Fruit fly (Drosophila melanogaster) whole organism, adult: ENCODE data around the gene CAH6.
A peak's percentile ranks its signal among the peaks of the same experiment; 100 is the strongest.

Experiments
- CG11617 ChIP-seq: fragments of 200-800 bp; sonication (Bioruptor generic); optimal IDR thresholded peaks from 2 replicates; lab custom pipeline; 2017; ENCODE audit warnings: mild to moderate bottlenecking, missing biosample characterization, missing genetic modification reagents, missing genetic modification characterization
- CG12768 ChIP-seq: fragments of 200-800 bp; sonication (Bioruptor generic); optimal IDR thresholded peaks from 2 replicates; lab custom pipeline; 2017; ENCODE audit warnings: missing biosample characterization, missing genetic modification characterization, mild to moderate bottlenecking, moderate library complexity, missing genetic modification reagents
- CG14711 ChIP-seq: fragments of 200-800 bp; sonication (Bioruptor generic); optimal IDR thresholded peaks from 2 replicates; lab custom pipeline; 2018; ENCODE audit warnings: missing biosample characterization, mild to moderate bottlenecking, missing genetic modification characterization, moderate library complexity
- CG1620 ChIP-seq: fragments of 200-800 bp; sonication (Bioruptor generic); optimal IDR thresholded peaks from 2 replicates; lab custom pipeline; 2016; ENCODE audit warnings: missing biosample characterization, missing genetic modification characterization
- CG33017 ChIP-seq: fragments of 200-800 bp; sonication (Bioruptor generic); optimal IDR thresholded peaks from 2 replicates; lab custom pipeline; 2018; ENCODE audit warnings: missing biosample characterization, mild to moderate bottlenecking, missing genetic modification characterization, moderate library complexity
- CG5204 ChIP-seq: fragments of 200-800 bp; sonication (Bioruptor generic); optimal IDR thresholded peaks from 2 replicates; lab custom pipeline; 2016; ENCODE audit warnings: missing biosample characterization, missing genetic modification characterization
- CG7045 ChIP-seq: fragments of 200-800 bp; sonication (Bioruptor generic); optimal IDR thresholded peaks from 2 replicates; lab custom pipeline; 2017; ENCODE audit warnings: missing biosample characterization, mild to moderate bottlenecking, missing genetic modification characterization
- CG7101 ChIP-seq: fragments of 200-800 bp; sonication (Bioruptor generic); optimal IDR thresholded peaks from 2 replicates; lab custom pipeline; 2018; ENCODE audit warnings: missing biosample characterization, mild to moderate bottlenecking, missing genetic modification characterization, moderate library complexity
- Clk ChIP-seq: fragments of 200-800 bp; sonication (Bioruptor generic); optimal IDR thresholded peaks from 2 replicates; lab custom pipeline; 2017; ENCODE audit warnings: missing biosample characterization, missing genetic modification characterization
- Crg-1 ChIP-seq: fragments of 200-800 bp; sonication (Bioruptor generic); optimal IDR thresholded peaks from 2 replicates; lab custom pipeline; 2016; ENCODE audit warnings: missing biosample characterization, missing genetic modification characterization
- Hr96 ChIP-seq: fragments of 200-800 bp; sonication (Bioruptor generic); optimal IDR thresholded peaks from 2 replicates; lab custom pipeline; 2016; ENCODE audit warnings: missing biosample characterization, missing genetic modification characterization
- Mnt ChIP-seq: fragments of 200-800 bp; sonication (Bioruptor generic); optimal IDR thresholded peaks from 2 replicates; lab custom pipeline; 2016; ENCODE audit warnings: missing biosample characterization, mild to moderate bottlenecking, missing genetic modification characterization
- bab1 ChIP-seq: fragments of 200-800 bp; sonication (Bioruptor generic); optimal IDR thresholded peaks from 3 replicates; lab custom pipeline; 2019; ENCODE audit warnings: missing biosample characterization, mild to moderate bottlenecking, missing genetic modification characterization, moderate library complexity
- cic ChIP-seq: fragments of 200-800 bp; sonication (Bioruptor generic); optimal IDR thresholded peaks from 2 replicates; lab custom pipeline; 2017; ENCODE audit warnings: missing biosample characterization, mild to moderate bottlenecking, missing genetic modification characterization, moderate library complexity
- cnc ChIP-seq, 2 experiments: fragments of >200 bp; optimal IDR thresholded peaks; 2 replicates each; lab custom pipeline; 2017
- kay ChIP-seq: fragments of 200-800 bp; sonication (Bioruptor generic); peaks from one replicate; lab custom pipeline; 2016; ENCODE audit warnings: missing biosample characterization, missing genetic modification characterization, borderline replicate concordance
- ovo ChIP-seq: fragments of 200-800 bp; sonication (Bioruptor generic); optimal IDR thresholded peaks from 2 replicates; lab custom pipeline; 2016; ENCODE audit warnings: missing biosample characterization, missing genetic modification characterization
- pad ChIP-seq: fragments of 200-800 bp; sonication (Bioruptor generic); optimal IDR thresholded peaks from 3 replicates; lab custom pipeline; 2017; ENCODE audit warnings: missing biosample characterization, missing genetic modification characterization, mild to moderate bottlenecking, moderate library complexity, missing genetic modification reagents
- tj ChIP-seq: fragments of 200-800 bp; sonication (Bioruptor generic); optimal IDR thresholded peaks from 3 replicates; lab custom pipeline; 2017; ENCODE audit warnings: missing biosample characterization, mild to moderate bottlenecking, missing genetic modification characterization, moderate library complexity
- toe ChIP-seq: fragments of 200-800 bp; sonication (Bioruptor generic); optimal IDR thresholded peaks from 2 replicates; lab custom pipeline; 2016; ENCODE audit warnings: missing biosample characterization, missing genetic modification characterization

CAH6 gene

dm6 chr3R:31248245-31248644 is 9.2 kb upstream of the CAH6 start:
- TF ChIP-seq Clk (no peak), CG14711 (tag; lab: Kevin White, UChicago) (no peak), ovo (GFP tag; lab: Kevin White, UChicago) (no peak), CG12768 (GFP tag; lab: Kevin White, UChicago) (no peak), CG33017 (tag; lab: Kevin White, UChicago) (no peak), CG5204 (no peak), Crg-1 (GFP tag; lab: Kevin White, UChicago) (no peak), Mnt (GFP tag; lab: Kevin White, UChicago) (no peak)

- no peak for TF ChIP-seq bab1 (GFP tag; lab: Kevin White, UChicago)
- no peak for TF ChIP-seq ovo (GFP tag; lab: Kevin White, UChicago)
- peak; percentile 69 for TF ChIP-seq CG12768 (GFP tag; lab: Kevin White, UChicago)
- peak; percentile 19 for TF ChIP-seq cic (GFP tag; lab: Kevin White, UChicago)
- no peak for TF ChIP-seq Crg-1 (GFP tag; lab: Kevin White, UChicago)
- peak; percentile 67 for TF ChIP-seq CG5204
- no peak for TF ChIP-seq cnc (optimal IDR thresholded peaks at IDR 0.05; lab: Kevin White, UChicago)
- peak; percentile 26 for TF ChIP-seq pad (GFP tag; lab: Kevin White, UChicago)
- peak; percentile 84 for TF ChIP-seq CG33017 (tag; lab: Kevin White, UChicago)
- TF ChIP-seq CG1620 = no peak
- peak; percentile 38 for TF ChIP-seq tj
- TF ChIP-seq Clk = no peak
- peak; percentile 23 for TF ChIP-seq Hr96
- no peak for TF ChIP-seq toe (GFP tag; lab: Kevin White, UChicago)
- peak; percentile 45 for TF ChIP-seq CG7045 (GFP tag; lab: Kevin White, UChicago)
- peak; percentile 79 for TF ChIP-seq CG7101 (tag; lab: Kevin White, UChicago)
- TF ChIP-seq CG14711 (tag; lab: Kevin White, UChicago) = peak; percentile 68
- peak; percentile 27 for TF ChIP-seq Mnt (GFP tag; lab: Kevin White, UChicago)
- no peak for TF ChIP-seq kay
- TF ChIP-seq CG11617 (GFP tag; lab: Kevin White, UChicago) = peak; percentile 70
Observed at dm6 chr3R:31250426-31251034, 6.9 kb upstream of the CAH6 start.

- no peak for TF ChIP-seq Clk
- TF ChIP-seq pad (GFP tag; lab: Kevin White, UChicago) = no peak
- no peak for TF ChIP-seq ovo (GFP tag; lab: Kevin White, UChicago)
- TF ChIP-seq CG14711 (tag; lab: Kevin White, UChicago) = no peak
- no peak for TF ChIP-seq CG5204
- TF ChIP-seq CG33017 (tag; lab: Kevin White, UChicago) = no peak
- no peak for TF ChIP-seq toe (GFP tag; lab: Kevin White, UChicago)
- no peak for TF ChIP-seq CG1620
- TF ChIP-seq CG12768 (GFP tag; lab: Kevin White, UChicago) = no peak
- no peak for TF ChIP-seq cic (GFP tag; lab: Kevin White, UChicago)
- no peak for TF ChIP-seq Mnt (GFP tag; lab: Kevin White, UChicago)
- TF ChIP-seq kay = no peak
- TF ChIP-seq bab1 (GFP tag; lab: Kevin White, UChicago) = no peak
- no peak for TF ChIP-seq cnc (optimal IDR thresholded peaks at IDR 0.05; lab: Kevin White, UChicago)
- TF ChIP-seq CG7045 (GFP tag; lab: Kevin White, UChicago) = no peak
- no peak for TF ChIP-seq CG11617 (GFP tag; lab: Kevin White, UChicago)
- TF ChIP-seq Hr96 = no peak
- no peak for TF ChIP-seq CG7101 (tag; lab: Kevin White, UChicago)
Observed at dm6 chr3R:31251130-31251770, 6.1 kb upstream of the CAH6 start.

DNA sequence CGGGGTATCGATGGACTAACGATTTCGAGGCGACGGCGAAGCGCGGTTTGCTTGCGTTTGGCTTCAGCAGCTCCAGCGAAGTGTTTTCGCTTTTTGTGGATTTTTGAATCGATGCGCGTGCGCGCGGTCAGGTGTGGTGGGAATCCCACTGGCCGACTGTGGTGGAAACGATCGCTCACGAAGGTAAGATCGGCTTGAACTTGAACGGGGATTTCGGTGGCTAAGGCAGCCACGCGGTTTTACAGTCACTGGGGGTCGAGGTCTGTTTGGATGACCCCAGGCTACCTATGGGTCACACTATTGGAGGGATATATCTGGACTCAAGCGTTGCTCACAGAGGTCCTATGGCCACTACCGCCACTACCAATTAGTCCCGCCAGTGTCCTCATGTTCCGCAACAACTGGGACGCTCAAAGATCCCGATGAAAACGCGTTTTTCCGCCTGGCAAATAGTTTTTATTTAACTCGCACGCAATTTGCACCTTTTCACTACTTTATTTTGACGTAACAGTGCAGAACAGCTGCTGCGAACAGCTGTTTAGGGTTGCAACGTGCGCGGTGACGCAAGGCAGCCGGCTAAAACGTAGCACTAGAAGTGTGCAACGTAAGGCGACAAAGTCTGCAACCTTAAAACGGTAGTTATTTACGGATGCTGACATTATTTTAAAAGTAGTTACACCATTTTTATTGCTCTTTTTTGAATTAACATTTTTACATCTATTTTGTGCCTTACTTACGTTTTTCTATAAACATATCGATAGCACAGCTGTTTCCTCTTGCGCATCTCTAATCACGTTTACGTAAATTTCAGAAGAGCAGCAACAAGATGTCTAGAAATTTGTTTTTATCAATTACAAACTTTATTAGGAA is 5.1 kb upstream of the CAH6 start, which contains the start of the genes qless and mRpL32:
Gene qless (minus strand): TSS at position 516 of the 870 bp plus-strand sequence.
Gene mRpL32 (plus strand): TSS at position 780 of the 870 bp plus-strand sequence.
- TF ChIP-seq Mnt (GFP tag; lab: Kevin White, UChicago) (peak; percentile 82), kay (no peak), Crg-1 (GFP tag; lab: Kevin White, UChicago) (peak; percentile 32), toe (GFP tag; lab: Kevin White, UChicago) (peak; percentile 68), Clk (peak; percentile 43), CG7101 (tag; lab: Kevin White, UChicago) (peak; percentile 57), CG1620 (no peak), CG7045 (GFP tag; lab: Kevin White, UChicago) (peak; percentile 64), tj (peak; percentile 27), ovo (GFP tag; lab: Kevin White, UChicago) (peak; percentile 14), CG14711 (tag; lab: Kevin White, UChicago) (peak; percentile 97), Hr96 (peak; percentile 48), CG33017 (tag; lab: Kevin White, UChicago) (peak; percentile 18), CG12768 (GFP tag; lab: Kevin White, UChicago) (peak; percentile 18), cnc (optimal IDR thresholded peaks at IDR 0.05; lab: Kevin White, UChicago) (no peak), cic (GFP tag; lab: Kevin White, UChicago) (no peak), bab1 (GFP tag; lab: Kevin White, UChicago) (peak; percentile 74), pad (GFP tag; lab: Kevin White, UChicago) (peak; percentile 10), CG5204 (peak; percentile 47), CG11617 (GFP tag; lab: Kevin White, UChicago) (peak; percentile 37)

dm6 chr3R:31254808-31255207 is 2.6 kb upstream of the CAH6 start, which contains the start of the genes CG1750 and spn-F:
Gene CG1750 (minus strand): TSS chr3R:31254900.
Gene spn-F (plus strand): TSS chr3R:31255127.
- TF ChIP-seq CG14711 (tag; lab: Kevin White, UChicago) (peak; percentile 39), CG1620 (no peak), CG11617 (GFP tag; lab: Kevin White, UChicago) (no peak), CG33017 (tag; lab: Kevin White, UChicago) (no peak), Hr96 (no peak), Mnt (GFP tag; lab: Kevin White, UChicago) (no peak), kay (no peak), bab1 (GFP tag; lab: Kevin White, UChicago) (peak; percentile 61), CG5204 (no peak), toe (GFP tag; lab: Kevin White, UChicago) (no peak), tj (peak; percentile 68), CG7045 (GFP tag; lab: Kevin White, UChicago) (no peak), Crg-1 (GFP tag; lab: Kevin White, UChicago) (no peak), pad (GFP tag; lab: Kevin White, UChicago) (no peak), CG7101 (tag; lab: Kevin White, UChicago) (no peak), ovo (GFP tag; lab: Kevin White, UChicago) (no peak), CG12768 (GFP tag; lab: Kevin White, UChicago) (no peak), cic (GFP tag; lab: Kevin White, UChicago) (no peak), cnc (optimal IDR thresholded peaks at IDR 0.05; lab: Kevin White, UChicago) (peak in 1 of 2 experiments; percentile 25), Clk (no peak)
